Fruit fly (Drosophila melanogaster) whole organism, embryonic: ENCODE data around the gene CG5568.
A peak's percentile ranks its signal among the peaks of the same experiment; 100 is the strongest.

Experiments used
- B-H2 ChIP-seq: fragments of 200-800 bp; sonication (Bioruptor generic); optimal IDR thresholded peaks from 2 replicates; lab custom pipeline; 2018; ENCODE audit warnings: missing biosample characterization, mild to moderate bottlenecking, missing genetic modification characterization
- CG10543 ChIP-seq: fragments of 200-800 bp; sonication (Bioruptor generic); optimal IDR thresholded peaks from 3 replicates; lab custom pipeline; 2017; ENCODE audit warnings: missing biosample characterization, mild to moderate bottlenecking, missing genetic modification characterization, moderate library complexity
- CG12104 ChIP-seq: fragments of 200-800 bp; sonication (Bioruptor generic); optimal IDR thresholded peaks from 3 replicates; lab custom pipeline; 2016; ENCODE audit warnings: missing biosample characterization, missing genetic modification characterization
- CG1233 ChIP-seq: fragments of 200-800 bp; sonication (Bioruptor generic); optimal IDR thresholded peaks from 4 replicates; lab custom pipeline; 2018; ENCODE audit warnings: missing biosample characterization, mild to moderate bottlenecking, missing genetic modification characterization
- CG13624 ChIP-seq: fragments of 200-800 bp; sonication (Bioruptor generic); optimal IDR thresholded peaks from 2 replicates; lab custom pipeline; 2016; ENCODE audit warnings: missing biosample characterization, missing genetic modification characterization
- CG1603 ChIP-seq: fragments of 200-800 bp; sonication (Bioruptor generic); optimal IDR thresholded peaks from 2 replicates; lab custom pipeline; 2019; ENCODE audit warnings: missing biosample characterization, mild to moderate bottlenecking, missing genetic modification characterization, moderate library complexity
- CG2199 ChIP-seq: fragments of 200-800 bp; sonication (Bioruptor generic); IDR thresholded peaks from 3 replicates; pipeline ENCODE4 v1.3.6; 2022; ENCODE audit warnings: missing biosample characterization, missing genetic modification characterization
- CG3281 ChIP-seq: fragments of 200-800 bp; sonication (Bioruptor generic); optimal IDR thresholded peaks from 3 replicates; lab custom pipeline; 2017; ENCODE audit warnings: missing biosample characterization, mild to moderate bottlenecking, missing genetic modification characterization
- CG4282 ChIP-seq: fragments of 200-800 bp; sonication (Bioruptor generic); optimal IDR thresholded peaks from 2 replicates; lab custom pipeline; 2016; ENCODE audit warnings: missing biosample characterization, missing genetic modification characterization
- CG4424 ChIP-seq: fragments of 200-800 bp; sonication (Bioruptor generic); optimal IDR thresholded peaks from 3 replicates; lab custom pipeline; 2016; ENCODE audit warnings: missing biosample characterization, missing genetic modification characterization
- CG6765 ChIP-seq: fragments of 200-800 bp; sonication (Bioruptor generic); optimal IDR thresholded peaks from 3 replicates; lab custom pipeline; 2017; ENCODE audit warnings: missing biosample characterization, mild to moderate bottlenecking, missing genetic modification characterization
- CG6854 ChIP-seq: fragments of 200-800 bp; sonication (Bioruptor generic); optimal IDR thresholded peaks from 3 replicates; lab custom pipeline; 2017; ENCODE audit warnings: missing biosample characterization, mild to moderate bottlenecking, missing genetic modification characterization
- CG8290 ChIP-seq, 3 experiments: fragments of 200-800 bp; sonication (Bioruptor generic); optimal IDR thresholded peaks; 2 replicates each; lab custom pipeline; 2016 to 2019; ENCODE audit warnings: missing biosample characterization in 3 of 3, missing genetic modification characterization in 3 of 3, mild to moderate bottlenecking in 2 of 3, moderate library complexity in 1 of 3
- CG9797 ChIP-seq: fragments of 200-800 bp; sonication (Bioruptor generic); optimal IDR thresholded peaks from 3 replicates; lab custom pipeline; 2018; ENCODE audit warnings: missing biosample characterization, mild to moderate bottlenecking, missing genetic modification characterization
- Dll ChIP-seq: fragments of 200-800 bp; sonication (Bioruptor generic); IDR thresholded peaks from 4 replicates; pipeline ENCODE4 v1.3.6; 2022; ENCODE audit warnings: missing biosample characterization, missing genetic modification characterization; ENCODE audit not compliant: partially characterized antibody
- Doc3 ChIP-seq: fragments of 200-800 bp; sonication (Bioruptor generic); IDR thresholded peaks from 3 replicates; pipeline ENCODE4 v1.3.6; 2022; ENCODE audit warnings: missing biosample characterization, missing genetic modification characterization; ENCODE audit not compliant: partially characterized antibody
- Fer2 ChIP-seq: fragments of 200-800 bp; sonication (Bioruptor generic); optimal IDR thresholded peaks from 2 replicates; lab custom pipeline; 2018; ENCODE audit warnings: missing biosample characterization, mild to moderate bottlenecking, missing genetic modification characterization, moderate library complexity
- HLH4C ChIP-seq: fragments of 200-800 bp; sonication (Bioruptor generic); IDR thresholded peaks from 3 replicates; pipeline ENCODE4 v1.3.6; 2022; ENCODE audit warnings: missing biosample characterization, missing genetic modification characterization; ENCODE audit not compliant: partially characterized antibody
- HLH54F ChIP-seq: fragments of 200-800 bp; sonication (Bioruptor generic); optimal IDR thresholded peaks from 3 replicates; lab custom pipeline; 2016; ENCODE audit warnings: missing biosample characterization, missing genetic modification characterization
- HmgZ ChIP-seq: fragments of 200-800 bp; sonication (Bioruptor generic); optimal IDR thresholded peaks from 2 replicates; lab custom pipeline; 2018; ENCODE audit warnings: missing biosample characterization, mild to moderate bottlenecking, missing genetic modification characterization
- Hmr ChIP-seq: fragments of 200-800 bp; sonication (Bioruptor generic); optimal IDR thresholded peaks from 3 replicates; lab custom pipeline; 2017; ENCODE audit warnings: mild to moderate bottlenecking, missing biosample characterization, missing genetic modification reagents, missing genetic modification characterization
- Hr39 ChIP-seq: fragments of >200 bp; optimal IDR thresholded peaks from 2 replicates; lab custom pipeline; 2017
- Lim3 ChIP-seq: fragments of 200-800 bp; sonication (Bioruptor generic); IDR thresholded peaks from 2 replicates; pipeline ENCODE4 v1.3.6; 2022; ENCODE audit warnings: missing biosample characterization, missing genetic modification characterization
- Mad ChIP-seq: fragments of 200-800 bp; sonication (Bioruptor generic); optimal IDR thresholded peaks from 2 replicates; lab custom pipeline; 2016; ENCODE audit warnings: missing biosample characterization, missing genetic modification characterization
- Mes4 ChIP-seq: fragments of 200-800 bp; sonication (Bioruptor generic); optimal IDR thresholded peaks from 2 replicates; lab custom pipeline; 2016; ENCODE audit warnings: missing biosample characterization, missing genetic modification characterization
- Mrtf ChIP-seq: fragments of 200-800 bp; sonication (Bioruptor generic); IDR thresholded peaks from 3 replicates; pipeline ENCODE4 v1.3.6; 2022; ENCODE audit warnings: missing biosample characterization, missing genetic modification characterization
- NC2α ChIP-seq: fragments of 200-800 bp; sonication (Bioruptor generic); optimal IDR thresholded peaks from 2 replicates; lab custom pipeline; 2016; ENCODE audit warnings: missing biosample characterization, missing genetic modification characterization
- Ptx1 ChIP-seq: fragments of 200-800 bp; sonication (Bioruptor generic); IDR thresholded peaks from 2 replicates; pipeline ENCODE4 v1.3.6; 2022; ENCODE audit warnings: missing biosample characterization, missing genetic modification characterization
- Rfx ChIP-seq: fragments of 200-800 bp; sonication (Bioruptor generic); IDR thresholded peaks from 2 replicates; pipeline ENCODE4 v1.3.6; 2022; ENCODE audit warnings: missing biosample characterization, missing genetic modification characterization
- Rx ChIP-seq: fragments of 200-800 bp; sonication (Bioruptor generic); IDR thresholded peaks from 2 replicates; pipeline ENCODE4 v1.3.6; 2022; ENCODE audit warnings: missing biosample characterization, missing genetic modification characterization
- Scr ChIP-seq: fragments of 200-800 bp; sonication (Bioruptor generic); IDR thresholded peaks from 2 replicates; pipeline ENCODE4 v1.3.6; 2022; ENCODE audit warnings: missing biosample characterization, missing genetic modification characterization; ENCODE audit not compliant: partially characterized antibody
- Sin3A ChIP-seq: fragments of >200 bp; optimal IDR thresholded peaks from 2 replicates; lab custom pipeline; 2018
- amos ChIP-seq: fragments of 200-800 bp; sonication (Bioruptor generic); IDR thresholded peaks from 2 replicates; pipeline ENCODE4 v1.3.6; 2022; ENCODE audit warnings: missing biosample characterization, missing genetic modification characterization; ENCODE audit not compliant: partially characterized antibody
- cg ChIP-seq: fragments of 200-800 bp; sonication (Bioruptor generic); optimal IDR thresholded peaks from 3 replicates; lab custom pipeline; 2019; ENCODE audit warnings: missing biosample characterization, mild to moderate bottlenecking, missing genetic modification characterization, moderate library complexity
- da ChIP-seq: fragments of 200-800 bp; sonication (Bioruptor generic); optimal IDR thresholded peaks from 2 replicates; lab custom pipeline; 2016; ENCODE audit warnings: missing biosample characterization, missing genetic modification characterization
- disco-r ChIP-seq: fragments of 200-800 bp; sonication (Bioruptor generic); optimal IDR thresholded peaks from 2 replicates; lab custom pipeline; 2016; ENCODE audit warnings: missing biosample characterization, missing genetic modification characterization
- dpn ChIP-seq, 2 experiments: fragments of 200-800 bp; sonication (Bioruptor generic); optimal IDR thresholded peaks; 3 replicates each; lab custom pipeline; 2016; ENCODE audit warnings: missing biosample characterization in 2 of 2, missing genetic modification characterization in 2 of 2
- exex ChIP-seq: fragments of 200-800 bp; sonication (Bioruptor generic); optimal IDR thresholded peaks from 4 replicates; lab custom pipeline; 2018; ENCODE audit warnings: missing biosample characterization, mild to moderate bottlenecking, missing genetic modification characterization, moderate library complexity
- fd102C ChIP-seq: fragments of 200-800 bp; sonication (Bioruptor generic); optimal IDR thresholded peaks from 2 replicates; lab custom pipeline; 2018; ENCODE audit warnings: missing biosample characterization, mild to moderate bottlenecking, missing genetic modification characterization, moderate library complexity
- fd64A ChIP-seq: fragments of 200-800 bp; sonication (Bioruptor generic); optimal IDR thresholded peaks from 3 replicates; lab custom pipeline; 2018; ENCODE audit warnings: missing biosample characterization, mild to moderate bottlenecking, missing genetic modification characterization
- gce ChIP-seq: fragments of 200-800 bp; sonication (Bioruptor generic); IDR thresholded peaks from 3 replicates; pipeline ENCODE4 v1.3.6; 2022; ENCODE audit warnings: missing biosample characterization, missing genetic modification characterization
- gt ChIP-seq: fragments of 200-800 bp; sonication (Bioruptor generic); IDR thresholded peaks from 2 replicates; pipeline ENCODE4 v1.3.6; 2022; ENCODE audit warnings: missing biosample characterization, missing genetic modification characterization
- hkb ChIP-seq, 2 experiments: fragments of 200-800 bp in 1 of 2; fragments of >200 bp in 1 of 2; sonication (Bioruptor generic) in 1 of 2; IDR thresholded peaks in 1 of 2; optimal IDR thresholded peaks in 1 of 2; 2 replicates each; pipeline versions ENCODE4 v1.3.6 to Lab custom; 2017 to 2022; ENCODE audit warnings: missing biosample characterization in 1 of 2, missing genetic modification characterization in 1 of 2
- knrl ChIP-seq: fragments of 200-800 bp; sonication (Bioruptor generic); IDR thresholded peaks from 3 replicates; pipeline ENCODE4 v1.3.6; 2022; ENCODE audit warnings: missing biosample characterization, missing genetic modification characterization; ENCODE audit not compliant: partially characterized antibody
- onecut ChIP-seq: fragments of 200-800 bp; sonication (Bioruptor generic); IDR thresholded peaks from 2 replicates; pipeline ENCODE4 v1.3.6; 2022; ENCODE audit warnings: missing biosample characterization, missing genetic modification characterization
- sisA ChIP-seq: fragments of 200-800 bp; sonication (Bioruptor generic); IDR thresholded peaks from 2 replicates; pipeline ENCODE4 v1.3.6; 2022; ENCODE audit warnings: missing biosample characterization, missing genetic modification characterization
- sqz ChIP-seq: fragments of 200-800 bp; sonication (Bioruptor generic); optimal IDR thresholded peaks from 3 replicates; lab custom pipeline; 2018; ENCODE audit warnings: missing biosample characterization, mild to moderate bottlenecking, missing genetic modification characterization
- stwl ChIP-seq: fragments of 200-800 bp; sonication (Bioruptor generic); optimal IDR thresholded peaks from 3 replicates; lab custom pipeline; 2018; ENCODE audit warnings: missing biosample characterization, mild to moderate bottlenecking, missing genetic modification characterization, moderate library complexity
- tna ChIP-seq: fragments of 200-800 bp; sonication (Bioruptor generic); IDR thresholded peaks from 2 replicates; pipeline ENCODE4 v1.3.6; 2022; ENCODE audit warnings: missing biosample characterization, missing genetic modification characterization; ENCODE audit not compliant: partially characterized antibody

The CG5568 gene

DNA sequence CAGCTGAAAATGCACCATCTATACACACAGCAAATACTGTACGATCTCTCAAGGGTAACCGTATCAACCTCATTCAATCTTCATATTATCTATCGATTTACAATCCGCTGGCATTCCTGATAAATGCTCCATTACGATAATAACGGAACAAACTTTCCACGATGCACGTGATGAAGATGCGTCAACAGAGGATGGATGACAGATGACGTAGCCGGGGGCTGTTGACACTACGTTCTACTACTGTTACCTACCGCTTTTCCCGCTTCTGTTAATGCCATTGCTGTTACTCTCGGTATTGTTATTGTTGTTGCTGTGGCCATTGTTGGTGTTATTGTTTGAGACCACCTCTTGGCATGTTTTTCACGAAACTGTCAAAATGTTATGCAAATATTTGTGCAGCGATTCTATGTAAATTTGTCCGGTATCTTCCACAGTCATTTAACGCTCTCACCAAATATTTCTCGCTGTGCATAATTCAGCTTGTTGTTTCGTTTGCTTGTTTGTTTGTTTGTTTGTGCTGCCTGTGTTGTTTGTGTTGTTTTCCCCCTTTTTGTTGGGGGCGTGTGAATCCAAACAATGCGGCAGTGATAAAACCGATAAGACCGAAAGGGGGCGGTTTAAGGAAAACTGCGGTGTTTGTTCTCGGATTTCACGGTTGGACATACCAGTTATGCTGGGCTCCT lies 47.4 kb upstream of the CG5568 start (continued):
- TF ChIP-seq cg (GFP tag; lab: Kevin White, UChicago) (no peak), gce (peak; percentile 74; the same call in 1 of the 3 replicates), Fer2 (tag; lab: Kevin White, UChicago) (peak; percentile 40), Lim3 (GFP tag; lab: Robert Waterston, UW) (no peak), onecut (GFP tag; lab: Robert Waterston, UW) (peak; percentile 82), fd102C (GFP tag; lab: Kevin White, UChicago) (peak; percentile 96), HLH4C (GFP tag; lab: Robert Waterston, UW) (no peak), CG2199 (GFP tag; lab: Robert Waterston, UW) (no peak), knrl (GFP tag; lab: Robert Waterston, UW) (no peak), Sin3A (no peak), hkb (optimal IDR thresholded peaks at IDR 0.05; lab: Kevin White, UChicago) (no peak), hkb (GFP tag; IDR thresholded peaks at IDR 0.05; lab: Robert Waterston, UW) (peak; percentile 83), exex (tag; lab: Kevin White, UChicago) (peak; percentile 40), tna (GFP tag; lab: Robert Waterston, UW) (no peak), fd64A (peak; percentile 96), CG13624 (GFP tag; lab: Kevin White, UChicago) (peak; percentile 26), Doc3 (GFP tag; lab: Robert Waterston, UW) (no peak), Mrtf (GFP tag; lab: Robert Waterston, UW) (no peak), CG1233 (GFP tag; lab: Kevin White, UChicago) (peak; percentile 90), gt (GFP tag; lab: Robert Waterston, UW) (no peak), NC2α (GFP tag; lab: Kevin White, UChicago) (peak; percentile 91), Rx (GFP tag; lab: Robert Waterston, UW) (no peak), Mes4 (GFP tag; lab: Kevin White, UChicago) (peak; percentile 90), stwl (tag; lab: Kevin White, UChicago) (peak; percentile 33), CG12104 (GFP tag; lab: Kevin White, UChicago) (peak; percentile 85), amos (no peak), CG8290 (GFP tag; optimal IDR thresholded peaks at IDR 0.05; lab: Kevin White, UChicago) (peak; percentile 81), CG8290 (tag; optimal IDR thresholded peaks at IDR 0.05; lab: Kevin White, UChicago) (peak; percentile 60 to 84), B-H2 (no peak), Hmr (peak; percentile 70), CG4282 (GFP tag; lab: Kevin White, UChicago) (peak; percentile 46), Rfx (GFP tag; lab: Robert Waterston, UW) (peak; percentile 59; the same call in 1 of the 2 replicates), da (GFP tag; lab: Kevin White, UChicago) (peak; percentile 60), CG9797 (GFP tag; lab: Kevin White, UChicago) (peak; percentile 48), Mad (GFP tag; lab: Kevin White, UChicago) (peak; percentile 75), Ptx1 (peak; percentile 47; the same call in 1 of the 2 replicates), HmgZ (peak; percentile 76), sqz (peak; percentile 79), dpn (GFP tag; optimal IDR thresholded peaks at IDR 0.05; lab: Kevin White, UChicago) (peak; percentile 52 to 61), CG6854 (GFP tag; lab: Kevin White, UChicago) (peak; percentile 33), Dll (no peak), HLH54F (peak; percentile 57), CG1603 (tag; lab: Kevin White, UChicago) (peak; percentile 94), CG6765 (GFP tag; lab: Kevin White, UChicago) (peak; percentile 44), CG3281 (GFP tag; lab: Kevin White, UChicago) (peak; percentile 76), Hr39 (lab: Kevin White, UChicago) (no peak), CG10543 (GFP tag; lab: Kevin White, UChicago) (peak; percentile 61), CG4424 (peak; percentile 87), sisA (GFP tag; lab: Robert Waterston, UW) (peak; percentile 26; the same call in 1 of the 2 replicates), disco-r (GFP tag; lab: Kevin White, UChicago) (peak; percentile 72), Scr (no peak)
